Worm (Caenorhabditis elegans) whole organism, late embryonic: ENCODE measurements around the gene cest-26.

Source experiments
- ceh-31 ChIP-seq: sonication (generic microtip); optimal IDR thresholded peaks from 2 replicates; lab custom pipeline; 2016; ENCODE audit warnings: missing genetic modification characterization, missing compliant biosample characterization
- ceh-48 ChIP-seq: sonication (generic microtip); optimal IDR thresholded peaks from 2 replicates; lab custom pipeline; 2016; ENCODE audit warnings: missing genetic modification characterization, inconsistent platforms, missing compliant biosample characterization
- elt-2 ChIP-seq: sonication (generic microtip); optimal IDR thresholded peaks from 2 replicates; lab custom pipeline; 2016; ENCODE audit warnings: missing genetic modification reagents, missing genetic modification characterization, missing compliant biosample characterization
- fkh-10 ChIP-seq: fragments of 150-350 bp; optimal IDR thresholded peaks from 2 replicates; lab custom pipeline; 2014; ENCODE audit warnings: missing biosample characterization, missing genetic modification reagents, missing genetic modification characterization
- nfya-1 ChIP-seq: sonication (generic microtip); optimal IDR thresholded peaks from 2 replicates; lab custom pipeline; 2017; ENCODE audit warnings: missing genetic modification characterization, mild to moderate bottlenecking, missing compliant biosample characterization, antibody characterized with exemption, moderate library complexity
- ref-2 ChIP-seq: sonication (generic microtip); optimal IDR thresholded peaks from 2 replicates; lab custom pipeline; 2016; ENCODE audit warnings: missing genetic modification characterization, missing compliant biosample characterization
- rnt-1 ChIP-seq: sonication (generic microtip); optimal IDR thresholded peaks from 2 replicates; lab custom pipeline; 2016; ENCODE audit warnings: missing genetic modification characterization, missing compliant biosample characterization
- ttx-3 ChIP-seq: sonication (generic microtip); optimal IDR thresholded peaks from 2 replicates; lab custom pipeline; 2016; ENCODE audit warnings: missing genetic modification reagents, missing genetic modification characterization, missing compliant biosample characterization

- no peak for TF ChIP-seq rnt-1 (tag; lab: Kevin White, UChicago)
- no peak for TF ChIP-seq ttx-3 (tag; lab: Kevin White, UChicago)
- no peak for TF ChIP-seq fkh-10
- TF ChIP-seq ceh-31 (tag; lab: Kevin White, UChicago) = no peak
- TF ChIP-seq nfya-1 (tag; lab: Kevin White, UChicago) = no peak
- no peak for TF ChIP-seq elt-2 (tag; lab: Kevin White, UChicago)
- TF ChIP-seq ref-2 (tag; lab: Kevin White, UChicago) = no peak
- TF ChIP-seq ceh-48 = no peak
Observed at ce11 chrX:4426496-4426895, 11.0 kb downstream of the cest-26 start.
